Worm (Caenorhabditis elegans) whole organism, late embryonic: ENCODE measurements around the gene C37C3.9.

Source experiments
- C38D4.7 ChIP-seq: fragments of 200-800 bp; sonication (Bioruptor generic); optimal IDR thresholded peaks from 2 replicates; lab custom pipeline; 2018; ENCODE audit warnings: mild to moderate bottlenecking, missing genetic modification characterization, moderate library complexity, missing compliant biosample characterization
- K02D7.2 ChIP-seq: sonication (generic microtip); optimal IDR thresholded peaks from 2 replicates; lab custom pipeline; 2017; ENCODE audit warnings: mild to moderate bottlenecking, missing genetic modification characterization, missing compliant biosample characterization
- K09A11.1 ChIP-seq: sonication (generic microtip); optimal IDR thresholded peaks from 2 replicates; lab custom pipeline; 2017; ENCODE audit warnings: antibody characterized with exemption, mild to moderate bottlenecking, missing genetic modification characterization, missing compliant biosample characterization; ENCODE audit not compliant: insufficient read depth
- T23F11.4 ChIP-seq: fragments of 200-800 bp; sonication (Bioruptor generic); optimal IDR thresholded peaks from 2 replicates; lab custom pipeline; 2018; ENCODE audit warnings: mild to moderate bottlenecking, missing genetic modification characterization, missing compliant biosample characterization
- ahr-1 ChIP-seq: sonication (generic microtip); optimal IDR thresholded peaks from 2 replicates; lab custom pipeline; 2016; ENCODE audit warnings: missing genetic modification characterization, missing compliant biosample characterization
- ama-1 ChIP-seq: fragments of 150-350 bp; optimal IDR thresholded peaks from 2 replicates; lab custom pipeline; 2014
- ceh-14 ChIP-seq: sonication (generic microtip); optimal IDR thresholded peaks from 2 replicates; lab custom pipeline; 2016; ENCODE audit warnings: missing genotype, missing genetic modification characterization, missing compliant biosample characterization
- ceh-18 ChIP-seq: sonication (generic microtip); optimal IDR thresholded peaks from 2 replicates; lab custom pipeline; 2016; ENCODE audit warnings: missing genetic modification characterization, missing compliant biosample characterization
- ceh-22 ChIP-seq: sonication (generic microtip); optimal IDR thresholded peaks from 2 replicates; lab custom pipeline; 2017; ENCODE audit warnings: missing biosample characterization, missing genetic modification characterization
- ceh-30 ChIP-seq: fragments of 150-350 bp; optimal IDR thresholded peaks from 2 replicates; lab custom pipeline; 2014; ENCODE audit warnings: missing biosample characterization, missing genetic modification characterization
- ceh-31 ChIP-seq: sonication (generic microtip); optimal IDR thresholded peaks from 2 replicates; lab custom pipeline; 2016; ENCODE audit warnings: missing genetic modification characterization, missing compliant biosample characterization
- ceh-34 ChIP-seq: sonication (generic microtip); optimal IDR thresholded peaks from 2 replicates; lab custom pipeline; 2016; ENCODE audit warnings: mild to moderate bottlenecking, missing genetic modification characterization, missing compliant biosample characterization
- ceh-48 ChIP-seq: sonication (generic microtip); optimal IDR thresholded peaks from 2 replicates; lab custom pipeline; 2016; ENCODE audit warnings: missing genetic modification characterization, inconsistent platforms, missing compliant biosample characterization
- ceh-6 ChIP-seq: fragments of 200-800 bp; sonication (Bioruptor generic); optimal IDR thresholded peaks from 2 replicates; lab custom pipeline; 2018; ENCODE audit warnings: mild to moderate bottlenecking, missing genetic modification characterization, missing compliant biosample characterization
- che-1 ChIP-seq: sonication (generic microtip); optimal IDR thresholded peaks from 2 replicates; lab custom pipeline; 2016; ENCODE audit warnings: mild to moderate bottlenecking, missing genetic modification characterization, missing compliant biosample characterization
- eyg-1 ChIP-seq: sonication (generic microtip); optimal IDR thresholded peaks from 2 replicates; lab custom pipeline; 2016; ENCODE audit warnings: missing genotype, missing genetic modification characterization, missing compliant biosample characterization
- fax-1 ChIP-seq: sonication (generic microtip); optimal IDR thresholded peaks from 2 replicates; lab custom pipeline; 2016; ENCODE audit warnings: missing genotype, missing genetic modification characterization, missing compliant biosample characterization
- fkh-10 ChIP-seq: fragments of 150-350 bp; optimal IDR thresholded peaks from 2 replicates; lab custom pipeline; 2014; ENCODE audit warnings: missing biosample characterization, missing genetic modification reagents, missing genetic modification characterization
- fkh-6 ChIP-seq: sonication (generic microtip); optimal IDR thresholded peaks from 2 replicates; lab custom pipeline; 2016; ENCODE audit warnings: missing genetic modification characterization, missing compliant biosample characterization
- hlh-15 ChIP-seq: sonication (generic microtip); optimal IDR thresholded peaks from 2 replicates; lab custom pipeline; 2016; ENCODE audit warnings: missing genetic modification characterization, missing compliant biosample characterization
- hlh-30 ChIP-seq: sonication (generic microtip); optimal IDR thresholded peaks from 2 replicates; lab custom pipeline; 2017; ENCODE audit warnings: antibody characterized with exemption, missing genetic modification characterization, missing compliant biosample characterization; ENCODE audit not compliant: insufficient read depth
- hlh-8 ChIP-seq: sonication (generic microtip); optimal IDR thresholded peaks from 2 replicates; lab custom pipeline; 2016; ENCODE audit warnings: missing genotype, missing genetic modification characterization, missing compliant biosample characterization
- mec-3 ChIP-seq: sonication (generic microtip); optimal IDR thresholded peaks from 2 replicates; lab custom pipeline; 2016; ENCODE audit warnings: borderline replicate concordance, missing genetic modification characterization, missing compliant biosample characterization
- nfya-1 ChIP-seq: sonication (generic microtip); optimal IDR thresholded peaks from 2 replicates; lab custom pipeline; 2017; ENCODE audit warnings: missing genetic modification characterization, mild to moderate bottlenecking, missing compliant biosample characterization, antibody characterized with exemption, moderate library complexity
- nhr-11 ChIP-seq: fragments of 150-350 bp; optimal IDR thresholded peaks from 2 replicates; lab custom pipeline; 2014; ENCODE audit warnings: missing biosample characterization, missing genetic modification characterization
- npax-4 ChIP-seq: sonication (generic microtip); optimal IDR thresholded peaks from 2 replicates; lab custom pipeline; 2016; ENCODE audit warnings: missing genetic modification characterization, missing compliant biosample characterization
- pax-1 ChIP-seq: fragments of 150-350 bp; optimal IDR thresholded peaks from 2 replicates; lab custom pipeline; 2014; ENCODE audit warnings: missing biosample characterization, missing genetic modification characterization
- pqm-1 ChIP-seq: sonication (generic microtip); optimal IDR thresholded peaks from 2 replicates; lab custom pipeline; 2016; ENCODE audit warnings: missing genetic modification characterization, missing compliant biosample characterization
- pros-1 ChIP-seq: fragments of 150-350 bp; optimal IDR thresholded peaks from 2 replicates; lab custom pipeline; 2014; ENCODE audit warnings: missing biosample characterization, missing genetic modification reagents, missing genetic modification characterization
- ref-2 ChIP-seq: sonication (generic microtip); optimal IDR thresholded peaks from 2 replicates; lab custom pipeline; 2016; ENCODE audit warnings: missing genetic modification characterization, missing compliant biosample characterization
- rnt-1 ChIP-seq: sonication (generic microtip); optimal IDR thresholded peaks from 2 replicates; lab custom pipeline; 2016; ENCODE audit warnings: missing genetic modification characterization, missing compliant biosample characterization
- sox-4 ChIP-seq: sonication (generic microtip); optimal IDR thresholded peaks from 2 replicates; lab custom pipeline; 2017; ENCODE audit warnings: mild to moderate bottlenecking, missing genetic modification characterization, inconsistent platforms, missing compliant biosample characterization
- syd-9 ChIP-seq: sonication (generic microtip); optimal IDR thresholded peaks from 2 replicates; lab custom pipeline; 2016; ENCODE audit warnings: mild to moderate bottlenecking, missing genetic modification characterization, moderate library complexity, missing compliant biosample characterization
- tbx-2 ChIP-seq: sonication (generic microtip); optimal IDR thresholded peaks from 2 replicates; lab custom pipeline; 2016; ENCODE audit warnings: missing genetic modification characterization, missing compliant biosample characterization
- ttx-3 ChIP-seq: sonication (generic microtip); optimal IDR thresholded peaks from 2 replicates; lab custom pipeline; 2016; ENCODE audit warnings: missing genetic modification reagents, missing genetic modification characterization, missing compliant biosample characterization
- unc-42 ChIP-seq: sonication (generic microtip); optimal IDR thresholded peaks from 2 replicates; lab custom pipeline; 2016; ENCODE audit warnings: missing genotype, missing genetic modification characterization, missing compliant biosample characterization
- unc-55 ChIP-seq: sonication (generic microtip); optimal IDR thresholded peaks from 2 replicates; lab custom pipeline; 2017; ENCODE audit warnings: missing biosample characterization, missing genetic modification reagents, missing genetic modification characterization
- ztf-16 ChIP-seq: sonication (generic microtip); optimal IDR thresholded peaks from 2 replicates; lab custom pipeline; 2017; ENCODE audit warnings: missing genetic modification characterization, missing compliant biosample characterization

The C37C3.9 gene

ce11 chrV:7854603-7855002 is at the start of gene C37C3.9, which contains the start of gene C37C3.18:
Gene C37C3.9, minus strand, starts transcription at chrV:7854700.
Gene C37C3.18, plus strand, starts transcription at chrV:7854993.
- TF ChIP-seq tbx-2 (peak; percentile 19), hlh-15 (tag; lab: Kevin White, UChicago) (no peak), ceh-34 (tag; lab: Kevin White, UChicago) (peak; percentile 29), ceh-18 (tag; lab: Kevin White, UChicago) (peak; percentile 48), fkh-6 (tag; lab: Kevin White, UChicago) (no peak), mec-3 (tag; lab: Kevin White, UChicago) (no peak), pqm-1 (peak; percentile 31), fkh-10 (GFP tag; lab: Kevin White, UChicago) (no peak), ttx-3 (tag; lab: Kevin White, UChicago) (no peak), ref-2 (tag; lab: Kevin White, UChicago) (no peak), npax-4 (tag; lab: Kevin White, UChicago) (no peak), hlh-30 (tag; lab: Kevin White, UChicago) (peak; percentile 6), ama-1 (lab: Kevin White, UChicago) (no peak), unc-55 (peak; percentile 73), rnt-1 (peak; percentile 58), C38D4.7 (GFP tag; lab: Kevin White, UChicago) (no peak), ceh-31 (peak; percentile 42), nfya-1 (tag; lab: Kevin White, UChicago) (peak; percentile 63), ceh-6 (no peak), T23F11.4 (GFP tag; lab: Kevin White, UChicago) (peak; percentile 39), che-1 (tag; lab: Kevin White, UChicago) (no peak)

- TF ChIP-seq syd-9 (tag; lab: Kevin White, UChicago): no peak
- TF ChIP-seq ceh-6: no peak
- TF ChIP-seq fax-1 (tag; lab: Kevin White, UChicago): no peak
- no peak for TF ChIP-seq ceh-22
- no peak for TF ChIP-seq eyg-1 (tag; lab: Kevin White, UChicago)
- no peak for TF ChIP-seq ceh-48 (tag; lab: Kevin White, UChicago)
- TF ChIP-seq hlh-8 (tag; lab: Kevin White, UChicago): no peak
- TF ChIP-seq ceh-30: no peak
- no peak for TF ChIP-seq ceh-18 (tag; lab: Kevin White, UChicago)
- TF ChIP-seq nhr-11: no peak
- no peak for TF ChIP-seq ref-2 (tag; lab: Kevin White, UChicago)
- no peak for TF ChIP-seq ceh-14 (tag; lab: Kevin White, UChicago)
- no peak for TF ChIP-seq ceh-31
- TF ChIP-seq pros-1 (tag; lab: Kevin White, UChicago): no peak
- TF ChIP-seq C38D4.7 (GFP tag; lab: Kevin White, UChicago): no peak
- no peak for TF ChIP-seq K09A11.1 (tag; lab: Kevin White, UChicago)
- TF ChIP-seq T23F11.4 (GFP tag; lab: Kevin White, UChicago): no peak
- TF ChIP-seq, all 69 proteins: peak for 0
Measured at ce11 chrV:7901222-7901621, 46.7 kb upstream of the C37C3.9 start.

ce11 chrV:7899761-7900160 is 45.3 kb upstream of the C37C3.9 start, which contains the start of gene F40A3.7:
Gene F40A3.7, minus strand, starts transcription at chrV:7899861.
- TF ChIP-seq pax-1 (tag; lab: Kevin White, UChicago) (no peak), unc-42 (no peak), ceh-18 (tag; lab: Kevin White, UChicago) (no peak), ztf-16 (tag; lab: Kevin White, UChicago) (no peak), ceh-22 (no peak), ceh-31 (no peak), ceh-6 (no peak), sox-4 (tag; lab: Kevin White, UChicago) (no peak), C38D4.7 (GFP tag; lab: Kevin White, UChicago) (no peak), ref-2 (tag; lab: Kevin White, UChicago) (no peak), fkh-6 (tag; lab: Kevin White, UChicago) (no peak), npax-4 (tag; lab: Kevin White, UChicago) (no peak), K02D7.2 (tag; lab: Kevin White, UChicago) (no peak), nhr-11 (no peak), pqm-1 (no peak), ahr-1 (tag; lab: Kevin White, UChicago) (no peak)
